Fruit fly (Drosophila melanogaster) whole organism, embryonic: ENCODE measurements around the gene CG42390.
A peak's percentile ranks its signal among the peaks of the same experiment; 100 is the strongest.

Experiments
- Aef1 ChIP-seq: fragments of 200-800 bp; sonication (Bioruptor generic); IDR thresholded peaks from 3 replicates; pipeline ENCODE4 v1.3.6; 2022; ENCODE audit warnings: missing biosample characterization, missing genetic modification characterization
- Awh ChIP-seq: fragments of 200-800 bp; sonication (Bioruptor generic); IDR thresholded peaks from 2 replicates; pipeline ENCODE4, ENCODE4 v1.3.6; 2022; ENCODE audit warnings: missing biosample characterization, missing genetic modification characterization
- CG11504 ChIP-seq: fragments of 200-800 bp; sonication (Bioruptor generic); optimal IDR thresholded peaks from 3 replicates; lab custom pipeline; 2019; ENCODE audit warnings: missing biosample characterization, mild to moderate bottlenecking, missing genetic modification characterization, moderate library complexity
- CG12299 ChIP-seq: fragments of 200-800 bp; sonication (Bioruptor generic); optimal IDR thresholded peaks from 2 replicates; lab custom pipeline; 2018; ENCODE audit warnings: missing biosample characterization, mild to moderate bottlenecking, missing genetic modification characterization
- CG13424 ChIP-seq: fragments of 200-800 bp; sonication (Bioruptor generic); optimal IDR thresholded peaks from 2 replicates; lab custom pipeline; 2019; ENCODE audit warnings: missing biosample characterization, mild to moderate bottlenecking, missing genetic modification characterization, moderate library complexity
- CG14441 ChIP-seq: fragments of 200-800 bp; sonication (Bioruptor generic); IDR thresholded peaks from 2 replicates; pipeline ENCODE4 v1.3.6; 2022; ENCODE audit warnings: missing biosample characterization, missing genetic modification characterization
- CG15696 ChIP-seq: fragments of 200-800 bp; sonication (Bioruptor generic); optimal IDR thresholded peaks from 2 replicates; lab custom pipeline; 2019; ENCODE audit warnings: missing biosample characterization, mild to moderate bottlenecking, missing genetic modification characterization, moderate library complexity
- CG17186 ChIP-seq: fragments of 200-800 bp; sonication (Bioruptor generic); optimal IDR thresholded peaks from 3 replicates; lab custom pipeline; 2017; ENCODE audit warnings: missing biosample characterization, missing genetic modification reagents, missing genetic modification characterization
- CG18262 ChIP-seq: fragments of 200-800 bp; optimal IDR thresholded peaks from 3 replicates; lab custom pipeline; 2019; ENCODE audit warnings: missing biosample characterization, mild to moderate bottlenecking, missing genetic modification characterization, moderate library complexity
- CG2129 ChIP-seq: fragments of 200-800 bp; sonication (Bioruptor generic); IDR thresholded peaks from 2 replicates; pipeline ENCODE4 v1.3.6; 2022; ENCODE audit warnings: missing biosample characterization, missing genetic modification characterization; ENCODE audit not compliant: partially characterized antibody
- CG30431 ChIP-seq: fragments of 200-800 bp; sonication (Bioruptor generic); optimal IDR thresholded peaks from 2 replicates; lab custom pipeline; 2017; ENCODE audit warnings: missing biosample characterization, missing genetic modification characterization
- CG31388 ChIP-seq: fragments of 200-800 bp; sonication (Bioruptor generic); optimal IDR thresholded peaks from 2 replicates; lab custom pipeline; 2016; ENCODE audit warnings: missing biosample characterization, missing genetic modification characterization
- CG32532 ChIP-seq: fragments of 200-800 bp; sonication (Bioruptor generic); IDR thresholded peaks from 2 replicates; pipeline ENCODE4 v1.3.6; 2022; ENCODE audit warnings: missing biosample characterization, missing genetic modification characterization
- CG43689 ChIP-seq: fragments of 200-800 bp; sonication (Bioruptor generic); IDR thresholded peaks from 2 replicates; pipeline ENCODE4 v1.3.6; 2022; ENCODE audit warnings: missing biosample characterization, missing genetic modification characterization
- CG4404 ChIP-seq: fragments of 200-800 bp; sonication (Bioruptor generic); IDR thresholded peaks from 2 replicates; pipeline ENCODE4 v1.3.6; 2022; ENCODE audit warnings: missing biosample characterization, missing genetic modification characterization
- CG5953 ChIP-seq: fragments of 200-800 bp; sonication (Bioruptor generic); IDR thresholded peaks from 2 replicates; pipeline ENCODE4 v1.3.6; 2022; ENCODE audit warnings: missing biosample characterization, missing genetic modification characterization
- CG8388 ChIP-seq: fragments of 200-800 bp; sonication (Bioruptor generic); optimal IDR thresholded peaks from 2 replicates; lab custom pipeline; 2019; ENCODE audit warnings: missing biosample characterization, mild to moderate bottlenecking, missing genetic modification characterization, moderate library complexity
- CG9609 ChIP-seq: fragments of 200-800 bp; sonication (Bioruptor generic); optimal IDR thresholded peaks from 3 replicates; lab custom pipeline; 2016; ENCODE audit warnings: missing biosample characterization, missing genetic modification characterization
- Camta ChIP-seq: fragments of 200-800 bp; sonication (Bioruptor generic); optimal IDR thresholded peaks from 2 replicates; lab custom pipeline; 2016; ENCODE audit warnings: missing biosample characterization, missing genetic modification characterization
- Fer1 ChIP-seq: fragments of 200-800 bp; sonication (Bioruptor generic); optimal IDR thresholded peaks from 2 replicates; lab custom pipeline; 2017; ENCODE audit warnings: missing biosample characterization, mild to moderate bottlenecking, missing genetic modification characterization
- Gug ChIP-seq: fragments of 200-800 bp; sonication (Bioruptor generic); IDR thresholded peaks from 4 replicates; pipeline ENCODE4 v1.3.6; 2022; ENCODE audit warnings: missing biosample characterization, missing genetic modification characterization
- MTF-1 ChIP-seq: fragments of 200-800 bp; sonication (Bioruptor generic); optimal IDR thresholded peaks from 2 replicates; lab custom pipeline; 2018; ENCODE audit warnings: missing biosample characterization, mild to moderate bottlenecking, missing genetic modification characterization, borderline replicate concordance
- Mrtf ChIP-seq: fragments of 200-800 bp; sonication (Bioruptor generic); IDR thresholded peaks from 3 replicates; pipeline ENCODE4 v1.3.6; 2022; ENCODE audit warnings: missing biosample characterization, missing genetic modification characterization
- Neu2 ChIP-seq: fragments of 200-800 bp; sonication (Bioruptor generic); optimal IDR thresholded peaks from 3 replicates; lab custom pipeline; 2016; ENCODE audit warnings: missing biosample characterization, missing genetic modification characterization, borderline replicate concordance
- Optix ChIP-seq: fragments of 200-800 bp; sonication (Bioruptor generic); IDR thresholded peaks from 3 replicates; pipeline ENCODE4 v1.3.6; 2022; ENCODE audit warnings: missing biosample characterization, missing genetic modification characterization
- Rx ChIP-seq: fragments of 200-800 bp; sonication (Bioruptor generic); IDR thresholded peaks from 2 replicates; pipeline ENCODE4 v1.3.6; 2022; ENCODE audit warnings: missing biosample characterization, missing genetic modification characterization
- Sry-β ChIP-seq: fragments of 200-800 bp; sonication (Bioruptor generic); optimal IDR thresholded peaks from 2 replicates; lab custom pipeline; 2018; ENCODE audit warnings: missing biosample characterization, mild to moderate bottlenecking, missing genetic modification characterization, moderate library complexity
- Vsx1 ChIP-seq: fragments of 200-800 bp; sonication (Bioruptor generic); optimal IDR thresholded peaks from 2 replicates; lab custom pipeline; 2017; ENCODE audit warnings: missing biosample characterization, mild to moderate bottlenecking, missing genetic modification characterization, missing genetic modification reagents
- bigmax ChIP-seq: fragments of 200-800 bp; sonication (Bioruptor generic); optimal IDR thresholded peaks from 2 replicates; lab custom pipeline; 2018; ENCODE audit warnings: missing biosample characterization, mild to moderate bottlenecking, missing genetic modification characterization
- caup ChIP-seq: fragments of 200-800 bp; sonication (Bioruptor generic); optimal IDR thresholded peaks from 3 replicates; lab custom pipeline; 2017; ENCODE audit warnings: missing biosample characterization, mild to moderate bottlenecking, missing genetic modification characterization, moderate library complexity; ENCODE audit not compliant: severe bottlenecking
- cg ChIP-seq: fragments of 200-800 bp; sonication (Bioruptor generic); optimal IDR thresholded peaks from 3 replicates; lab custom pipeline; 2019; ENCODE audit warnings: missing biosample characterization, mild to moderate bottlenecking, missing genetic modification characterization, moderate library complexity
- emc ChIP-seq: fragments of 200-800 bp; sonication (Bioruptor generic); optimal IDR thresholded peaks from 2 replicates; lab custom pipeline; 2016; ENCODE audit warnings: missing biosample characterization, missing genetic modification characterization
- gce ChIP-seq: fragments of 200-800 bp; sonication (Bioruptor generic); IDR thresholded peaks from 3 replicates; pipeline ENCODE4 v1.3.6; 2022; ENCODE audit warnings: missing biosample characterization, missing genetic modification characterization
- gcm ChIP-seq: fragments of 200-800 bp; sonication (Bioruptor generic); optimal IDR thresholded peaks from 2 replicates; lab custom pipeline; 2019; ENCODE audit warnings: missing biosample characterization, mild to moderate bottlenecking, missing genetic modification characterization, moderate library complexity
- jigr1 ChIP-seq: fragments of 200-800 bp; sonication (Bioruptor generic); IDR thresholded peaks from 3 replicates; pipeline ENCODE4 v1.3.6; 2022; ENCODE audit warnings: missing biosample characterization, missing genetic modification characterization
- mld ChIP-seq: fragments of 200-800 bp; sonication (Bioruptor generic); IDR thresholded peaks from 3 replicates; pipeline ENCODE4 v1.3.6; 2022; ENCODE audit warnings: missing biosample characterization, missing genetic modification characterization; ENCODE audit not compliant: partially characterized antibody
- nmo ChIP-seq: fragments of 200-800 bp; sonication (Bioruptor generic); optimal IDR thresholded peaks from 2 replicates; lab custom pipeline; 2018; ENCODE audit warnings: missing biosample characterization, mild to moderate bottlenecking, missing genetic modification characterization, moderate library complexity
- pros ChIP-seq: fragments of 200-800 bp; sonication (Bioruptor generic); optimal IDR thresholded peaks from 3 replicates; lab custom pipeline; 2019; ENCODE audit warnings: missing biosample characterization, mild to moderate bottlenecking, missing genetic modification characterization, moderate library complexity
- sc ChIP-seq, 3 experiments: fragments of >200 bp in 2 of 3; fragments of 200-800 bp in 1 of 3; sonication (Bioruptor generic) in 1 of 3; optimal IDR thresholded peaks; 2 replicates in 2 of 3; 3 replicates in 1 of 3; lab custom pipeline; 2017; ENCODE audit warnings: mild to moderate bottlenecking in 1 of 3, missing biosample characterization in 1 of 3, missing genetic modification characterization in 1 of 3, missing genetic modification reagents in 1 of 3
- schlank ChIP-seq: fragments of 200-800 bp; sonication (Bioruptor generic); optimal IDR thresholded peaks from 2 replicates; lab custom pipeline; 2018; ENCODE audit warnings: missing biosample characterization, mild to moderate bottlenecking, missing genetic modification characterization
- sd ChIP-seq: fragments of 200-800 bp; sonication (Bioruptor generic); optimal IDR thresholded peaks from 3 replicates; lab custom pipeline; 2018; ENCODE audit warnings: missing biosample characterization, mild to moderate bottlenecking, missing genetic modification characterization, moderate library complexity
- stc ChIP-seq: fragments of 200-800 bp; sonication (Bioruptor generic); IDR thresholded peaks from 2 replicates; pipeline ENCODE4 v1.3.6; 2022; ENCODE audit warnings: missing biosample characterization, missing genetic modification characterization
- tap ChIP-seq: fragments of 200-800 bp; optimal IDR thresholded peaks from 3 replicates; lab custom pipeline; 2019; ENCODE audit warnings: missing biosample characterization, mild to moderate bottlenecking, missing genetic modification characterization, moderate library complexity
- tna ChIP-seq: fragments of 200-800 bp; sonication (Bioruptor generic); IDR thresholded peaks from 2 replicates; pipeline ENCODE4 v1.3.6; 2022; ENCODE audit warnings: missing biosample characterization, missing genetic modification characterization; ENCODE audit not compliant: partially characterized antibody
- toy ChIP-seq: fragments of 200-800 bp; sonication (Bioruptor generic); IDR thresholded peaks from 2 replicates; pipeline ENCODE4 v1.3.6; 2022; ENCODE audit warnings: missing biosample characterization, missing genetic modification characterization
- trem ChIP-seq: fragments of 200-800 bp; optimal IDR thresholded peaks from 3 replicates; lab custom pipeline; 2019; ENCODE audit warnings: missing biosample characterization, mild to moderate bottlenecking, missing genetic modification characterization, moderate library complexity
- usp ChIP-seq: fragments of >200 bp; optimal IDR thresholded peaks from 2 replicates; lab custom pipeline; 2017; ENCODE audit warnings: missing biosample characterization, missing genetic modification characterization
- vvl ChIP-seq: fragments of 200-800 bp; sonication (Bioruptor generic); IDR thresholded peaks from 2 replicates; pipeline ENCODE4 v1.3.6; 2022; ENCODE audit warnings: missing biosample characterization, missing genetic modification characterization
- wek ChIP-seq: fragments of 200-800 bp; sonication (Bioruptor generic); optimal IDR thresholded peaks from 3 replicates; lab custom pipeline; 2018; ENCODE audit warnings: missing biosample characterization, mild to moderate bottlenecking, missing genetic modification characterization, moderate library complexity
- wor ChIP-seq: fragments of 200-800 bp; sonication (Bioruptor generic); IDR thresholded peaks from 2 replicates; pipeline ENCODE4 v1.3.6; 2022; ENCODE audit warnings: missing biosample characterization, missing genetic modification characterization
- zfh2 ChIP-seq: fragments of 200-800 bp; sonication (Bioruptor generic); optimal IDR thresholded peaks from 2 replicates; lab custom pipeline; 2016; ENCODE audit warnings: missing biosample characterization, missing genetic modification characterization

The CG42390 gene

DNA sequence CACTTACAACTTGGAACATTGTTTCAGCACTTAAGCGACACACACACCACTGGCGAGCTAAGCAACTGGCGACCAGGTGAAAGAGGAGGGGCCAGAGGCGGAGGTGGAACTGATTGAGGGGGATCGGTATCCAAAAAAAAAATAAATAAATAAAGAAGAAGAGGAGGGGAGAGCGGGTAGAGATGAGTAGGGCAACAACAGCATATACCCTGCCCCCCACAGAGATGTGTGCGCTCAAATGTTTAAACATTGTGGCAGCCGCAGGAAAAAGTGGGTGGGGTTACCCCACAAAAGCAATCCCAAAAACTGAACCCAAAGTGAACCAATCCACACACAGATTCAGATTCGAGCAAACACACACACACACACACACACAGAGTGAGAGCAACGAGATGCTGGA, 30.6 kb downstream of the CG42390 start (continued):
- no peak for TF ChIP-seq CG13424 (tag; lab: Kevin White, UChicago)
- TF ChIP-seq mld (GFP tag; lab: Robert Waterston, UW) = no peak
- TF ChIP-seq emc (GFP tag; lab: Kevin White, UChicago) = no peak
- no peak for TF ChIP-seq usp (GFP tag; lab: Kevin White, UChicago)
- TF ChIP-seq CG8388 (GFP tag; lab: Kevin White, UChicago) = no peak
- no peak for TF ChIP-seq zfh2 (GFP tag; lab: Kevin White, UChicago)
- TF ChIP-seq gce (GFP tag; lab: Robert Waterston, UW) = no peak
- no peak for TF ChIP-seq sd (tag; lab: Kevin White, UChicago)
- no peak for TF ChIP-seq Camta (GFP tag; lab: Kevin White, UChicago)
- 0 out of 2 replicates have a peak, but pooled peaks have one; percentile 30 for TF ChIP-seq vvl (GFP tag; lab: Robert Waterston, UW)
- peak; percentile 39 for TF ChIP-seq cg (GFP tag; lab: Kevin White, UChicago)
- TF ChIP-seq Sry-β (GFP tag; lab: Kevin White, UChicago) = no peak
- no peak for TF ChIP-seq Awh (GFP tag; lab: Robert Waterston, UW)
- no peak for TF ChIP-seq Mrtf (GFP tag; lab: Robert Waterston, UW)
- no peak for TF ChIP-seq wek (GFP tag; lab: Kevin White, UChicago)
- TF ChIP-seq CG32532 (GFP tag; lab: Robert Waterston, UW) = no peak
- TF ChIP-seq toy = no peak
- no peak for TF ChIP-seq caup
- TF ChIP-seq Fer1 = no peak
- no peak for TF ChIP-seq Vsx1
- no peak for TF ChIP-seq bigmax (GFP tag; lab: Kevin White, UChicago)
- TF ChIP-seq CG17186 (GFP tag; lab: Kevin White, UChicago) = no peak
- TF ChIP-seq CG30431 (GFP tag; lab: Kevin White, UChicago) = no peak
- no peak for TF ChIP-seq MTF-1 (GFP tag; lab: Kevin White, UChicago)
- peak; percentile 23; the same call in 1 of the 4 replicates for TF ChIP-seq Gug (GFP tag; lab: Robert Waterston, UW)
- no peak for TF ChIP-seq sc (optimal IDR thresholded peaks at IDR 0.05; lab: Kevin White, UChicago)
- TF ChIP-seq sc (GFP tag; optimal IDR thresholded peaks at IDR 0.05; lab: Kevin White, UChicago) = no peak
- no peak for TF ChIP-seq CG4404
- no peak for TF ChIP-seq stc (GFP tag; lab: Robert Waterston, UW)
- TF ChIP-seq wor (GFP tag; lab: Robert Waterston, UW) = no peak
- TF ChIP-seq CG18262 (tag; lab: Kevin White, UChicago) = no peak
- TF ChIP-seq schlank (tag; lab: Kevin White, UChicago) = no peak
- TF ChIP-seq trem (tag; lab: Kevin White, UChicago) = no peak
- TF ChIP-seq CG2129 = no peak
- no peak for TF ChIP-seq CG9609
- no peak for TF ChIP-seq jigr1 (GFP tag; lab: Robert Waterston, UW)
- TF ChIP-seq Neu2 (GFP tag; lab: Kevin White, UChicago) = no peak
- TF ChIP-seq gcm (GFP tag; lab: Kevin White, UChicago) = no peak
- TF ChIP-seq CG15696 = no peak
- no peak for TF ChIP-seq CG5953 (GFP tag; lab: Robert Waterston, UW)
- TF ChIP-seq CG11504 (tag; lab: Kevin White, UChicago) = no peak
- no peak for TF ChIP-seq nmo (GFP tag; lab: Kevin White, UChicago)
- TF ChIP-seq Optix (GFP tag; lab: Robert Waterston, UW) = no peak
- no peak for TF ChIP-seq Aef1
- TF ChIP-seq tna (GFP tag; lab: Robert Waterston, UW) = no peak
- TF ChIP-seq CG43689 (GFP tag; lab: Robert Waterston, UW) = no peak
- TF ChIP-seq pros (GFP tag; lab: Kevin White, UChicago) = no peak
- no peak for TF ChIP-seq CG31388
- 0 out of 2 replicates have a peak, but pooled peaks have one; percentile 10 for TF ChIP-seq Rx (GFP tag; lab: Robert Waterston, UW)
- TF ChIP-seq tap (tag; lab: Kevin White, UChicago) = no peak
- TF ChIP-seq CG12299 (tag; lab: Kevin White, UChicago) = no peak
- no peak for TF ChIP-seq CG14441
